Fruit fly (Drosophila melanogaster) whole organism, prepupa: ENCODE data around the gene Unc-76.

ENCODE experiments used
- CG10631 ChIP-seq: fragments of 200-800 bp; sonication (Bioruptor generic); optimal IDR thresholded peaks from 2 replicates; lab custom pipeline; 2016; ENCODE audit warnings: missing biosample characterization, missing genetic modification characterization
- CG10669 ChIP-seq: fragments of 200-800 bp; sonication (Bioruptor generic); optimal IDR thresholded peaks from 3 replicates; lab custom pipeline; 2018; ENCODE audit warnings: missing biosample characterization, mild to moderate bottlenecking, missing genetic modification characterization, moderate library complexity
- CG11762 ChIP-seq: fragments of 200-800 bp; sonication (Bioruptor generic); optimal IDR thresholded peaks from 3 replicates; lab custom pipeline; 2016; ENCODE audit warnings: missing biosample characterization, missing genetic modification characterization; ENCODE audit not compliant: insufficient read depth
- CG11902 ChIP-seq: fragments of 200-800 bp; sonication (Bioruptor generic); optimal IDR thresholded peaks from 3 replicates; lab custom pipeline; 2016; ENCODE audit warnings: missing biosample characterization, missing genetic modification characterization
- CG16779 ChIP-seq: fragments of 200-800 bp; sonication (Bioruptor generic); optimal IDR thresholded peaks from 3 replicates; lab custom pipeline; 2017; ENCODE audit warnings: missing biosample characterization, mild to moderate bottlenecking, missing genetic modification characterization
- CG31627 ChIP-seq: fragments of 200-800 bp; sonication (Bioruptor generic); optimal IDR thresholded peaks from 3 replicates; lab custom pipeline; 2016; ENCODE audit warnings: missing biosample characterization, missing genetic modification characterization
- CG32006 ChIP-seq: fragments of 200-800 bp; sonication (Bioruptor generic); optimal IDR thresholded peaks from 3 replicates; lab custom pipeline; 2017; ENCODE audit warnings: missing biosample characterization, mild to moderate bottlenecking, missing genetic modification characterization
- CG34406 ChIP-seq: fragments of 200-800 bp; sonication (Bioruptor generic); optimal IDR thresholded peaks from 3 replicates; lab custom pipeline; 2016; ENCODE audit warnings: missing biosample characterization, missing genetic modification characterization
- CG3919 ChIP-seq: fragments of 200-800 bp; sonication (Bioruptor generic); optimal IDR thresholded peaks from 3 replicates; lab custom pipeline; 2016; ENCODE audit warnings: missing biosample characterization, missing genetic modification characterization
- CG4318 ChIP-seq: fragments of 200-800 bp; sonication (Bioruptor generic); optimal IDR thresholded peaks from 3 replicates; lab custom pipeline; 2017; ENCODE audit warnings: missing biosample characterization, mild to moderate bottlenecking, missing genetic modification characterization
- CG6163 ChIP-seq: fragments of 200-800 bp; sonication (Bioruptor generic); IDR thresholded peaks from 3 replicates; pipeline ENCODE4 v1.3.6; 2022; ENCODE audit warnings: missing biosample characterization, missing genetic modification characterization
- CG6276 ChIP-seq: fragments of 200-800 bp; sonication (Bioruptor generic); optimal IDR thresholded peaks from 2 replicates; lab custom pipeline; 2017; ENCODE audit warnings: missing biosample characterization, mild to moderate bottlenecking, missing genetic modification characterization
- CG6792 ChIP-seq: fragments of 200-800 bp; sonication (Bioruptor generic); optimal IDR thresholded peaks from 3 replicates; lab custom pipeline; 2016; ENCODE audit warnings: missing biosample characterization, missing genetic modification characterization
- CG6808 ChIP-seq: fragments of 200-800 bp; sonication (Bioruptor generic); optimal IDR thresholded peaks from 3 replicates; lab custom pipeline; 2017; ENCODE audit warnings: missing biosample characterization, missing genetic modification characterization, mild to moderate bottlenecking, moderate library complexity, missing genetic modification reagents
- CG6854 ChIP-seq: fragments of 200-800 bp; sonication (Bioruptor generic); optimal IDR thresholded peaks from 2 replicates; lab custom pipeline; 2017; ENCODE audit warnings: missing biosample characterization, mild to moderate bottlenecking, missing genetic modification characterization
- CG7368 ChIP-seq: fragments of 200-800 bp; sonication (Bioruptor generic); optimal IDR thresholded peaks from 3 replicates; lab custom pipeline; 2016; ENCODE audit warnings: missing biosample characterization, missing genetic modification characterization
- CG8319 ChIP-seq: fragments of 200-800 bp; sonication (Bioruptor generic); optimal IDR thresholded peaks from 3 replicates; lab custom pipeline; 2016; ENCODE audit warnings: missing biosample characterization, missing genetic modification characterization
- CG8632 ChIP-seq: fragments of 200-800 bp; sonication (Bioruptor generic); optimal IDR thresholded peaks from 3 replicates; lab custom pipeline; 2016; ENCODE audit warnings: missing biosample characterization, missing genetic modification characterization
- CG9139 ChIP-seq: fragments of 200-800 bp; sonication (Bioruptor generic); optimal IDR thresholded peaks from 3 replicates; lab custom pipeline; 2017; ENCODE audit warnings: missing biosample characterization, mild to moderate bottlenecking, missing genetic modification characterization
- Eip75B ChIP-seq: fragments of 200-800 bp; sonication (Bioruptor generic); optimal IDR thresholded peaks from 3 replicates; lab custom pipeline; 2016; ENCODE audit warnings: missing biosample characterization, missing genetic modification characterization
- Eip78C ChIP-seq: fragments of 200-800 bp; sonication (Bioruptor generic); peaks from one replicate; lab custom pipeline; 2016; ENCODE audit warnings: missing biosample characterization, missing genetic modification characterization
- Ets21C ChIP-seq: fragments of 200-800 bp; sonication (Bioruptor generic); optimal IDR thresholded peaks from 3 replicates; lab custom pipeline; 2016; ENCODE audit warnings: missing biosample characterization, missing genetic modification characterization
- Gug ChIP-seq: fragments of 200-800 bp; sonication (Bioruptor generic); IDR thresholded peaks from 2 replicates; pipeline ENCODE4 v1.3.6; 2022; ENCODE audit warnings: missing biosample characterization, missing genetic modification characterization
- Hr38 ChIP-seq: sonication (Bioruptor generic); optimal IDR thresholded peaks from 2 replicates; lab custom pipeline; 2016; ENCODE audit warnings: missing biosample characterization, missing genetic modification characterization
- Hr39 ChIP-seq: fragments of 200-800 bp; sonication (Bioruptor generic); optimal IDR thresholded peaks from 2 replicates; lab custom pipeline; 2016; ENCODE audit warnings: missing biosample characterization, missing genetic modification characterization
- Hr4 ChIP-seq: fragments of 200-800 bp; sonication (Bioruptor generic); optimal IDR thresholded peaks from 3 replicates; lab custom pipeline; 2016; ENCODE audit warnings: missing biosample characterization, missing genetic modification characterization
- Met ChIP-seq: fragments of 200-800 bp; sonication (Bioruptor generic); optimal IDR thresholded peaks from 3 replicates; lab custom pipeline; 2016; ENCODE audit warnings: missing biosample characterization, missing genetic modification characterization
- OdsH ChIP-seq: fragments of 200-800 bp; sonication (Bioruptor generic); optimal IDR thresholded peaks from 3 replicates; lab custom pipeline; 2016; ENCODE audit warnings: missing biosample characterization, missing genetic modification characterization
- Smox ChIP-seq: fragments of 200-800 bp; sonication (Bioruptor generic); optimal IDR thresholded peaks from 3 replicates; lab custom pipeline; 2016; ENCODE audit warnings: missing biosample characterization, missing genetic modification characterization
- Sox102F ChIP-seq: fragments of 200-800 bp; sonication (Bioruptor generic); optimal IDR thresholded peaks from 2 replicates; lab custom pipeline; 2016; ENCODE audit warnings: missing biosample characterization, mild to moderate bottlenecking, missing genetic modification characterization
- Sox14 ChIP-seq: fragments of 200-800 bp; sonication (Bioruptor generic); optimal IDR thresholded peaks from 3 replicates; lab custom pipeline; 2016; ENCODE audit warnings: missing biosample characterization, missing genetic modification characterization
- Sox15 ChIP-seq: fragments of 200-800 bp; sonication (Bioruptor generic); optimal IDR thresholded peaks from 3 replicates; lab custom pipeline; 2016; ENCODE audit warnings: missing biosample characterization, missing genetic modification characterization
- achi ChIP-seq: fragments of 200-800 bp; sonication (Bioruptor generic); optimal IDR thresholded peaks from 3 replicates; lab custom pipeline; 2016; ENCODE audit warnings: missing biosample characterization, missing genetic modification characterization
- acj6 ChIP-seq: fragments of 200-800 bp; sonication (Bioruptor generic); optimal IDR thresholded peaks from 3 replicates; lab custom pipeline; 2016; ENCODE audit warnings: missing biosample characterization, missing genetic modification characterization
- cyc ChIP-seq: fragments of 200-800 bp; sonication (Bioruptor generic); optimal IDR thresholded peaks from 3 replicates; lab custom pipeline; 2016; ENCODE audit warnings: missing biosample characterization, missing genetic modification characterization
- dac ChIP-seq: fragments of 200-800 bp; sonication (Bioruptor generic); optimal IDR thresholded peaks from 2 replicates; lab custom pipeline; 2017; ENCODE audit warnings: missing biosample characterization, mild to moderate bottlenecking, missing genetic modification characterization
- esn ChIP-seq: fragments of 200-800 bp; sonication (Bioruptor generic); optimal IDR thresholded peaks from 2 replicates; lab custom pipeline; 2016; ENCODE audit warnings: missing biosample characterization, mild to moderate bottlenecking, missing genetic modification characterization, moderate library complexity
- fd59A ChIP-seq: fragments of 200-800 bp; sonication (Bioruptor generic); optimal IDR thresholded peaks from 2 replicates; lab custom pipeline; 2017; ENCODE audit warnings: missing biosample characterization, mild to moderate bottlenecking, missing genetic modification characterization, missing genetic modification reagents
- fd85E ChIP-seq: fragments of 200-800 bp; sonication (Bioruptor generic); optimal IDR thresholded peaks from 3 replicates; lab custom pipeline; 2016; ENCODE audit warnings: missing biosample characterization, missing genetic modification characterization
- fkh ChIP-seq: fragments of 200-800 bp; sonication (Bioruptor generic); optimal IDR thresholded peaks from 3 replicates; lab custom pipeline; 2017; ENCODE audit warnings: missing biosample characterization, mild to moderate bottlenecking, missing genetic modification characterization, moderate library complexity
- lz ChIP-seq: fragments of 200-800 bp; sonication (Bioruptor generic); optimal IDR thresholded peaks from 3 replicates; lab custom pipeline; 2016; ENCODE audit warnings: missing biosample characterization, missing genetic modification characterization
- net ChIP-seq: fragments of 200-800 bp; sonication (Bioruptor generic); optimal IDR thresholded peaks from 3 replicates; lab custom pipeline; 2016; ENCODE audit warnings: missing biosample characterization, missing genetic modification characterization
- pdm3 ChIP-seq: fragments of 200-800 bp; sonication (Bioruptor generic); optimal IDR thresholded peaks from 3 replicates; lab custom pipeline; 2016; ENCODE audit warnings: missing biosample characterization, missing genetic modification characterization
- salr ChIP-seq, 2 experiments: fragments of 200-800 bp; sonication (Bioruptor generic); optimal IDR thresholded peaks; 3 replicates each; lab custom pipeline; 2016 to 2018; ENCODE audit warnings: missing biosample characterization in 2 of 2, missing genetic modification characterization in 2 of 2, mild to moderate bottlenecking in 1 of 2
- spab ChIP-seq: fragments of 200-800 bp; sonication (Bioruptor generic); optimal IDR thresholded peaks from 2 replicates; lab custom pipeline; 2017; ENCODE audit warnings: missing biosample characterization, mild to moderate bottlenecking, missing genetic modification characterization, missing genetic modification reagents
- svp ChIP-seq: fragments of 200-800 bp; sonication (Bioruptor generic); peaks from one replicate; lab custom pipeline; 2016; ENCODE audit warnings: missing biosample characterization, missing genetic modification characterization
- vri ChIP-seq: fragments of 200-800 bp; sonication (Bioruptor generic); optimal IDR thresholded peaks from 3 replicates; lab custom pipeline; 2016; ENCODE audit warnings: missing biosample characterization, mild to moderate bottlenecking, missing genetic modification characterization

Unc-76 gene

DNA sequence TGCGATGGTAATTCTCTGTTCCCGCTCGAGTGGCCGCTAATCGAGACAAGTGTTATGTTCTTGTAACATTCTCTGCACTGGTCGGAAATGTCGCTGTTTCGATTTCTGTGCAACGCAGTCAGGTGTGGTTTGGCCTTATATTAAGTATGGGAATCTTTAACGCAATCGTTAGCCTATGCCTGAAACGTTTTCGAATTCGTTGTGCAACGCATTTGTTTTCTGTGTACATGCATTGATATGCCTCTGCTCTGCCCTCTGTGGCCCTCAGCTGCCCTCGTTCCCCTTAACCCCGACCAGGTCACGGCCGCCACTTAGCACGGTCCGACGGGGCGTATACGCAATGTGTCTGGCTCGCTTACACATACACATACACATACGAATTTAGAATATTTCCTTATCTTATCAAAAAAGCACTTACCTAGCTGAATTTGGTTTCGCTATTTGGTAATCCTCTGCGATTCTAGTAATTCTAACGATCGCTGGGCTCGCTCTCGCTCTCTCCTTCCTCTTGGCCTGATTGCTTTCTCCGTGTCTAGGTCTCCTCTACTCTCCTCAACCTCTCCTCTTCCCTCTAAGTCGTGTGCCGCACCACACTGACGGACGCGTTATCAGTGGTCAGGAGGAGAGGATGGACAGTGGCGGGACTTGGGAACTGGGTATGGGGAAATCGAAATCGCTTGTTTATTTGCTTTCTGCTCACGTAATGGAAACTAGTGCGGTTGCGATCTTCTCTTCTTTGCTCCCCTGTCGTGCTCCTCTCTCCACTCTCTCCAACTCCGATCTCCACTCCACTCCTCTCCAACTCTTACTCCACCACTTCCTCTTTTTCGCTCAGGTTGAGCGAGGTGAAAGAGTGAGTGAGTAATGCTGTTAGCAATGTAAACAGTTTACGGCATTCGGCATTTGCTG, 31.4 kb upstream of the Unc-76 start (continued):
- TF ChIP-seq svp (GFP tag; lab: Kevin White, UChicago) = peak; percentile 70
- TF ChIP-seq fd85E (GFP tag; lab: Kevin White, UChicago) = no peak
- TF ChIP-seq Sox102F (GFP tag; lab: Kevin White, UChicago) = no peak
- TF ChIP-seq lz (GFP tag; lab: Kevin White, UChicago) = no peak
- TF ChIP-seq spab (GFP tag; lab: Kevin White, UChicago) = no peak
- TF ChIP-seq CG34406 (GFP tag; lab: Kevin White, UChicago) = no peak
- no peak for TF ChIP-seq pdm3 (GFP tag; lab: Kevin White, UChicago)
- TF ChIP-seq CG11762 (GFP tag; lab: Kevin White, UChicago) = no peak
- TF ChIP-seq Eip78C = peak; percentile 33
- TF ChIP-seq acj6 = no peak
- TF ChIP-seq Sox15 (GFP tag; lab: Kevin White, UChicago) = no peak
- peak; percentile 51 for TF ChIP-seq fkh (GFP tag; lab: Kevin White, UChicago)
- no peak for TF ChIP-seq CG8632 (GFP tag; lab: Kevin White, UChicago)
- TF ChIP-seq Hr4 (GFP tag; lab: Kevin White, UChicago) = no peak
- no peak for TF ChIP-seq esn
- TF ChIP-seq CG11902 (GFP tag; lab: Kevin White, UChicago) = no peak
- no peak for TF ChIP-seq CG4318 (GFP tag; lab: Kevin White, UChicago)
- TF ChIP-seq, all 60 proteins: peak for 5

dm6 chrX:2050070-2050899, 30.1 kb upstream of the Unc-76 start, which contains the start of gene moody:
moody (minus strand) TSS chrX:2050120.
- TF ChIP-seq CG31627 (peak; percentile 92), CG16779 (peak; percentile 95), CG34406 (GFP tag; lab: Kevin White, UChicago) (peak; percentile 90), vri (peak; percentile 94), fd59A (GFP tag; lab: Kevin White, UChicago) (peak; percentile 87), Gug (GFP tag; lab: Robert Waterston, UW) (peak; percentile 95), Smox (GFP tag; lab: Kevin White, UChicago) (peak; percentile 92), pdm3 (GFP tag; lab: Kevin White, UChicago) (peak; percentile 96), CG6808 (GFP tag; lab: Kevin White, UChicago) (peak; percentile 89), CG6163 (peak; percentile 99), Eip75B (GFP tag; lab: Kevin White, UChicago) (peak; percentile 93), CG10631 (GFP tag; lab: Kevin White, UChicago) (peak; percentile 84), CG10669 (GFP tag; lab: Kevin White, UChicago) (peak; percentile 90), CG6276 (GFP tag; lab: Kevin White, UChicago) (peak; percentile 92), Ets21C (GFP tag; lab: Kevin White, UChicago) (peak; percentile 89), CG32006 (GFP tag; lab: Kevin White, UChicago) (peak; percentile 94), CG8319 (GFP tag; lab: Kevin White, UChicago) (peak; percentile 88), cyc (GFP tag; lab: Kevin White, UChicago) (peak; percentile 95), Sox14 (peak; percentile 95), Hr39 (peak; percentile 93), Hr38 (peak; percentile 86), CG4318 (GFP tag; lab: Kevin White, UChicago) (peak; percentile 93), achi (GFP tag; lab: Kevin White, UChicago) (peak; percentile 93), CG7368 (GFP tag; lab: Kevin White, UChicago) (peak; percentile 96), OdsH (GFP tag; lab: Kevin White, UChicago) (peak; percentile 90), CG6792 (GFP tag; lab: Kevin White, UChicago) (peak; percentile 96), salr (GFP tag; optimal IDR thresholded peaks at IDR 0.05; lab: Kevin White, UChicago) (peak; percentile 84 to 85), CG3919 (GFP tag; lab: Kevin White, UChicago) (peak; percentile 96), Met (GFP tag; lab: Kevin White, UChicago) (peak; percentile 91), CG11902 (GFP tag; lab: Kevin White, UChicago) (peak; percentile 94), CG6854 (GFP tag; lab: Kevin White, UChicago) (peak; percentile 80), CG9139 (GFP tag; lab: Kevin White, UChicago) (peak; percentile 83), net (GFP tag; lab: Kevin White, UChicago) (peak; percentile 95), dac (peak; percentile 97)
